Fruit fly (Drosophila melanogaster) whole organism: Measurements from ENCODE around the gene CG46458.

ENCODE experiments used
- CG8478 ChIP-seq: fragments of >200 bp; optimal IDR thresholded peaks from 2 replicates; lab custom pipeline; 2018; ENCODE audit warnings: inconsistent platforms
- Dll ChIP-seq: fragments of >200 bp; optimal IDR thresholded peaks from 2 replicates; lab custom pipeline; 2017
- EcR ChIP-seq, 2 experiments: fragments of >200 bp; optimal IDR thresholded peaks; 2 replicates each; lab custom pipeline; 2017; ENCODE audit warnings: missing biosample characterization in 2 of 2, missing genetic modification characterization in 2 of 2, missing genetic modification reagents in 2 of 2
- pan ChIP-seq: fragments of >200 bp; optimal IDR thresholded peaks from 2 replicates; lab custom pipeline; 2017
- psq ChIP-seq: fragments of >200 bp; optimal IDR thresholded peaks from 2 replicates; lab custom pipeline; 2017
- usp ChIP-seq: fragments of >200 bp; optimal IDR thresholded peaks from 2 replicates; lab custom pipeline; 2017; ENCODE audit warnings: missing biosample characterization, missing genetic modification characterization, mixed read lengths

Gene CG46458

dm6 chr3R:6904299-6904698 is 53.9 kb downstream of the CG46458 start:
- no peak for TF ChIP-seq psq (lab: Kevin White, UChicago)
- TF ChIP-seq EcR (GFP tag; optimal IDR thresholded peaks at IDR 0.05; lab: Kevin White, UChicago) = no peak
- TF ChIP-seq CG8478 = no peak
- TF ChIP-seq pan (lab: Kevin White, UChicago) = no peak
- no peak for TF ChIP-seq Dll
- TF ChIP-seq usp (GFP tag; lab: Kevin White, UChicago) = no peak

dm6 chr3R:6903289-6903791 is 54.8 kb downstream of the CG46458 start:
- TF ChIP-seq EcR (GFP tag; optimal IDR thresholded peaks at IDR 0.05; lab: Kevin White, UChicago) (no peak), usp (GFP tag; lab: Kevin White, UChicago) (no peak), pan (lab: Kevin White, UChicago) (no peak), Dll (no peak), psq (lab: Kevin White, UChicago) (no peak), CG8478 (no peak)

DNA sequence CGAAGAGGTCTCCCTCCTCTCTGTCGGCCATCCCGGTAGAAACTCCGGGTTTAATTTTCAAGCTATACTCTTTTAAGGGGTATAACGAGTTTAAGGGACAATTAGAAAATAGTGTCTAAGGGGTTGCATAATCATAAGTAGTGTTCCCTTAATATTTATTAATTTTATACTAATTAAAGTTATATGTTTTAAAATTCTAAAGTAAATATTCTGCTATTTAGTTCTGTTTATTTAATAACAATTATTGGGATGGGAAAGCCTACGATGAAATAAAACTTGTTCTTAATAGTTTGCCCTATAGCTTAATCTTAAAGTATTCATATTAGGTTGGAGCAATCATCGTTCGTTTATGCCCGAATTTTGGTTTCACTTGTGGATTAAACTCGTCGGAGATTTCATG is 59.2 kb downstream of the CG46458 start:
- TF ChIP-seq psq (lab: Kevin White, UChicago) (no peak), Dll (no peak), pan (lab: Kevin White, UChicago) (no peak), usp (GFP tag; lab: Kevin White, UChicago) (no peak), CG8478 (no peak), EcR (GFP tag; optimal IDR thresholded peaks at IDR 0.05; lab: Kevin White, UChicago) (no peak)

DNA sequence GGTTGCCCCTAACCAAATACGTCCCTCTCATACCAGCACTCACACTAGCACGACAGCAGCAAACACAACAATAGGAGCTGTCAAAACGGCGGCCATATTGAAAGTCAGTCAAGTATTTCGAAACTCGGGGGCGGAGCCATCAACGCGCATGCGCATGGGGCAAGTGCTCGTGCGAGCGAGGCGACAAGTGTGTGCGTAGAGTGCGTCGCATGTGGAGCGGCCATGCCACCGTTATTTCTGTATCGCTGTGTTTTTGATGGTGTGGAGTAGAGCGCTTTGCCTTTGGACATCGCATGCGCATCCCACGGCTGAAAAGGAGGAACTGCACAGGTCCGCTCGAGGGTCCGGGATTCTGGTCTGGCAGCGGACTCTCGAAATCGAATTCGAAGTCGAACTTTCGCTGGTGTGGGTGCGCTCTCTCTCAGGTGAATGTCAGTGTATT is 65.0 kb downstream of the CG46458 start:
- TF ChIP-seq psq (lab: Kevin White, UChicago) (no peak), CG8478 (peak; percentile 62), EcR (GFP tag; optimal IDR thresholded peaks at IDR 0.05; lab: Kevin White, UChicago) (no peak), pan (lab: Kevin White, UChicago) (no peak), Dll (peak; percentile 35), usp (GFP tag; lab: Kevin White, UChicago) (no peak)

- no peak for TF ChIP-seq Dll
- TF ChIP-seq usp (GFP tag; lab: Kevin White, UChicago) = no peak
- TF ChIP-seq pan (lab: Kevin White, UChicago) = no peak
- TF ChIP-seq EcR (GFP tag; optimal IDR thresholded peaks at IDR 0.05; lab: Kevin White, UChicago) = no peak
- no peak for TF ChIP-seq psq (lab: Kevin White, UChicago)
- TF ChIP-seq CG8478 = no peak
Observed at dm6 chr3R:6888795-6889194, 69.4 kb downstream of the CG46458 start.

DNA sequence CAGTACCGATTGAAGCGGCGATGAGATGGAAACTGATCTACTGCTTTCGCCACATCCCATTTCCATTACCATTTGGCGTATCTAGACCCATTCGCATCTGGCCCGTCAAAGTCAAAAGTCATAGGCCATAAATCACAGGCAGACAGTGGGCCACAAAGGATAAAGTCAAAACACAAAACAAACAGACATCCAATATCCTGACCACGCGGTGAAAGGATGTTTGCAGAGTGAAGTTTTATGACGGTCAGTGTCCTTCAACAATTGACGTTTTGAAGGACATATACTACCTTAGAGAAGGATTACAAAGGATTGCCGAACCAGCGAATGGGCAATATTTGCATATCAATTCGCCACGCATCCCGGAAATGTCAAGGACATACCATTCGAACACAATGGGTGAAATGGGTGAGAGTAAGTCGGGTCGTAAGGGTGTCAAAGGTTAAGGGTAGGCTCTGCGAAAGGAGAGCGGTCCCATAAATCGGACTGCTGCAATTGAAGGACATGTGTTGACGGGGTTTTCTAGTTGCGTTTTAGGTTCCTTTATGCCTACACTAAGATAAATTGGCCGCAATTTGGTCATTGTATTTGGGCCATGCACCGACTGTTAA is 72.9 kb downstream of the CG46458 start:
- no peak for TF ChIP-seq CG8478
- no peak for TF ChIP-seq Dll
- TF ChIP-seq psq (lab: Kevin White, UChicago) = no peak
- no peak for TF ChIP-seq EcR (GFP tag; optimal IDR thresholded peaks at IDR 0.05; lab: Kevin White, UChicago)
- TF ChIP-seq usp (GFP tag; lab: Kevin White, UChicago) = no peak
- TF ChIP-seq pan (lab: Kevin White, UChicago) = no peak

DNA sequence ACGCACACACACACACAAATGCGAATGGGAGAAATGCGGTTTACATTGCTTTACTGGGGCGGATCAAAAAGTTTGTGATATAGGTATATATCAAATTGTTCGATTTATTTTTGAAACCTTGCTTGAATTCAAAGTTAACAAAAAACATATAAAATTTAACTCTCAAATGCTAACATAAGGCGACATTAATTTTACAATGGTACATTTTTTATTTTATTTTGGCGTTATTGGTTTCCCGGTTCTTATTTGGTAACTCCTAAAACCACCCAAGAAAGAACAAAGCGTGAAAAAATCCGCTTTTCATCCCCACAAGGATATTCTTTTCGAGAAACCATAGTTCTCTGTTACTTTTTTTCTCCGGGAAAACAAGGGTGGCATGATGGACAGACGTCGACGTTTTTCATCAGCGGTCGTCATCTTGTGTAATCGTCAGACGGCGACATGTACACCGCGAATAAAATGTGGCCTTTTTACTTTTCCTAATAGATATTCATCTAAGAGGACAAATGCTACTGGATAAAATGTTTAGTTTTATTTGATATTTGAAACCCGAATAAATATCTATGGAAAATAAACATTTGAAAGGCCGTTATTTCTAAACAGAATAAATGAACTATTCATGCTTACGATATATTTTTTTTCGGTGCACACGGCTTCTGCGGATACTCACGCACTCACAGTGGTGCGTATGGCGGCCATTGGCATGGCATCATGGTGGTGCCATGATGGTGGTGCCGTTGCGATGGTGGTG is 76.7 kb downstream of the CG46458 start:
- TF ChIP-seq pan (lab: Kevin White, UChicago) (no peak), EcR (GFP tag; optimal IDR thresholded peaks at IDR 0.05; lab: Kevin White, UChicago) (no peak), CG8478 (no peak), usp (GFP tag; lab: Kevin White, UChicago) (no peak), Dll (no peak), psq (lab: Kevin White, UChicago) (no peak)

DNA sequence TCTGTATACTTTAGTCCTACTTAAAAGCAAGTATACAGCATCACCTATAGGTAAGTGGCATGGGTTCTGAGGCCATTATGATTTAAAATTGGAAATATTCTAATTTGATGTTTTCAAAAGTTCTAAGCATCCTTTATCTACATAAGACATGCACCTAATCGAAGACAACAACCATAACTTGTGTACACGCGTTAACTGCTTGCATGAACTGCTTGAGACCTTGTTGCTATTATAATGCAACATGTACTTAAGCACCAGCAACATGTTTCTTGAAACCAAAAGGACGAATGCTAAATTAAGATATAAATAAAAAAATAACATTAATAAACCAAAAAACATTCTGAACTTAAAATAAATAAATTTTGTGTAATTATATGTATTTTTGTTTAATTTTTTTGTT is 87.3 kb downstream of the CG46458 start:
- TF ChIP-seq psq (lab: Kevin White, UChicago) (no peak), CG8478 (no peak), pan (lab: Kevin White, UChicago) (no peak), EcR (GFP tag; optimal IDR thresholded peaks at IDR 0.05; lab: Kevin White, UChicago) (no peak), usp (GFP tag; lab: Kevin White, UChicago) (no peak)

DNA sequence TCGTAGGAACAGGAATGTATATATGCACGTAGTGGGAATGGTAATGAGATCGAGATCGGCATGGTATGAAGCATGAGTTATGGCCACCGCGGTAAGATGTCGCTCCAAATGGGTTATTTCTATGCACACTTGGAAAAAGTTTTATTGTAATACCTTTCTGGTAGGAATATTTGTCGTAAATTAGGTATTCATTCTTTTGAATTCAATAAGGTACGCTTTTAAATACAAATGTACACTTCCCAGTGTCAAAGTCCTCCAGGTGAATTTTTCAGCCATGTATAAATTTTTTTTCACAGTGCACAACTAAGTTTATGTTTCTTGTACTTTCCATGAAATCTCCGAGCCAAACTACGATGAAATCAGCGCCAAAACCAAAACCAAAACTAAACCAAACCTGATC is 88.9 kb downstream of the CG46458 start:
- TF ChIP-seq EcR (GFP tag; optimal IDR thresholded peaks at IDR 0.05; lab: Kevin White, UChicago) = no peak

DNA sequence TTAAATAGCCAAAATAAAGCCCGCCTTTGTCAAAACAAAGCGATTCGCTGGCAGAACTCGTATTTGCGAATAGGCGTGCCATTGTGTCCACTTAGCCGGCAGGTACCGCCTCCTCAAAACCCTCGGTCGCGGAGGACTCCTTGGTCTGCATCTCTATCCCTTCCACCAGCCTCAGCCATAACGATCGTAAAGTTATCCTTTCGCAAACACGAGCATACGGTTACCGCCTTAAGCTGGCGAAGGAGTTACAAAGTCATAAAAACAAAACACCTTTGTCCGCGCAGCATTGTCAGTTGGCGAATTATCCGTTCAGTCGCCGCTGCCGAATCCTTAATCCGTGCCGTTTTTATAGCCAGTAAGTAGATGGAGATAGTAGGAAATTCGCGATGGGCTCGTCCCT is 90.0 kb downstream of the CG46458 start:
- TF ChIP-seq pan (lab: Kevin White, UChicago) (no peak), EcR (GFP tag; optimal IDR thresholded peaks at IDR 0.05; lab: Kevin White, UChicago) (no peak), CG8478 (no peak), usp (GFP tag; lab: Kevin White, UChicago) (no peak), psq (lab: Kevin White, UChicago) (no peak), Dll (no peak)

dm6 chr3R:6863769-6864393 is 94.3 kb downstream of the CG46458 start, which contains the start of gene ftz:
ftz (plus strand) TSS chr3R:6864324.
- no peak for TF ChIP-seq usp (GFP tag; lab: Kevin White, UChicago)
- no peak for TF ChIP-seq psq (lab: Kevin White, UChicago)
- TF ChIP-seq EcR (GFP tag; optimal IDR thresholded peaks at IDR 0.05; lab: Kevin White, UChicago) = no peak
- TF ChIP-seq Dll = no peak
- TF ChIP-seq pan (lab: Kevin White, UChicago) = no peak
- TF ChIP-seq CG8478 = no peak

- TF ChIP-seq EcR (GFP tag; optimal IDR thresholded peaks at IDR 0.05; lab: Kevin White, UChicago) (no peak), usp (GFP tag; lab: Kevin White, UChicago) (no peak), CG8478 (no peak), psq (lab: Kevin White, UChicago) (no peak), pan (lab: Kevin White, UChicago) (no peak), Dll (no peak)
Observed at dm6 chr3R:6862577-6862976, 95.6 kb downstream of the CG46458 start.
